Worm (Caenorhabditis elegans) whole organism, L4 larva: Measurements from ENCODE around the gene C10C5.5.

Source experiments
- F49E8.2 ChIP-seq: sonication (generic microtip); optimal IDR thresholded peaks from 2 replicates; lab custom pipeline; 2016; ENCODE audit warnings: missing compliant biosample characterization, mild to moderate bottlenecking, missing genetic modification characterization, borderline replicate concordance
- R02D3.7 ChIP-seq: fragments of 150-350 bp; sonication (generic microtip); optimal IDR thresholded peaks from 3 replicates; lab custom pipeline; 2014; ENCODE audit warnings: missing biosample characterization, missing genetic modification characterization
- T20F7.1 ChIP-seq: fragments of 200-800 bp; sonication (Bioruptor generic); optimal IDR thresholded peaks from 2 replicates; lab custom pipeline; 2018; ENCODE audit warnings: mild to moderate bottlenecking, missing genetic modification characterization, missing compliant biosample characterization
- Y5F2A.4 ChIP-seq: fragments of 200-800 bp; sonication (Bioruptor generic); optimal IDR thresholded peaks from 2 replicates; lab custom pipeline; 2018; ENCODE audit warnings: mild to moderate bottlenecking, missing genetic modification characterization, missing compliant biosample characterization
- aha-1 ChIP-seq: fragments of 150-350 bp; peaks from one replicate; lab custom pipeline; 2014; ENCODE audit warnings: missing biosample characterization, missing genetic modification characterization
- aly-2 ChIP-seq: sonication (generic microtip); optimal IDR thresholded peaks from 2 replicates; lab custom pipeline; 2018; ENCODE audit warnings: missing biosample characterization, missing genetic modification characterization
- ctbp-1 ChIP-seq: fragments of 200-800 bp; sonication (Bioruptor generic); IDR thresholded peaks from 2 replicates; pipeline ENCODE4 v1.3.6; 2022; ENCODE audit warnings: missing genetic modification reagents, missing genetic modification characterization, missing compliant biosample characterization
- daf-12 ChIP-seq: fragments of 150-350 bp; optimal IDR thresholded peaks from 2 replicates; lab custom pipeline; 2014; ENCODE audit warnings: missing biosample characterization, missing genetic modification reagents, missing genetic modification characterization
- daf-16 ChIP-seq, 3 experiments: sonication (generic microtip); optimal IDR thresholded peaks; 2 replicates each; lab custom pipeline; 2016 to 2017; ENCODE audit warnings: missing genetic modification characterization in 3 of 3, missing genetic modification reagents in 3 of 3, mild to moderate bottlenecking in 2 of 3, missing compliant biosample characterization in 2 of 3, missing biosample characterization in 1 of 3, moderate library complexity in 1 of 3
- daf-19 ChIP-seq: fragments of 200-800 bp; sonication (Bioruptor generic); conservative IDR thresholded peaks from 2 replicates; pipeline ENCODE4 v1.3.6; 2022; ENCODE audit warnings: missing genetic modification characterization, missing compliant biosample characterization
- dmd-6 ChIP-seq: fragments of 200-800 bp; sonication (Bioruptor generic); IDR thresholded peaks from 2 replicates; pipeline ENCODE4 v1.3.6; 2022; ENCODE audit warnings: missing genetic modification reagents, missing genetic modification characterization, missing compliant biosample characterization
- dmd-8 ChIP-seq: fragments of 200-800 bp; sonication (Bioruptor generic); IDR thresholded peaks from 2 replicates; pipeline ENCODE4 v1.3.6; 2022; ENCODE audit warnings: missing genetic modification characterization, missing compliant biosample characterization
- dmd-9 ChIP-seq: fragments of 200-800 bp; sonication (Bioruptor generic); IDR thresholded peaks from 2 replicates; pipeline ENCODE4 v1.3.6; 2022; ENCODE audit warnings: missing genetic modification reagents, missing genetic modification characterization, missing compliant biosample characterization
- dpl-1 ChIP-seq: fragments of 150-350 bp; optimal IDR thresholded peaks from 2 replicates; lab custom pipeline; 2014; ENCODE audit warnings: missing biosample characterization, missing genetic modification reagents, missing genetic modification characterization
- dve-1 ChIP-seq: sonication (generic microtip); optimal IDR thresholded peaks from 2 replicates; lab custom pipeline; 2017; ENCODE audit warnings: antibody characterized with exemption, mild to moderate bottlenecking, missing genetic modification characterization, missing compliant biosample characterization; ENCODE audit not compliant: insufficient read depth
- fos-1 ChIP-seq: fragments of 150-350 bp; optimal IDR thresholded peaks from 2 replicates; lab custom pipeline; 2014; ENCODE audit warnings: missing biosample characterization, missing genetic modification characterization
- hlh-11 ChIP-seq: fragments of 200-800 bp; sonication (Bioruptor generic); optimal IDR thresholded peaks from 2 replicates; lab custom pipeline; 2018; ENCODE audit warnings: mild to moderate bottlenecking, missing genetic modification characterization, missing compliant biosample characterization
- hmg-1.1 ChIP-seq: fragments of 200-800 bp; sonication (Bioruptor generic); IDR thresholded peaks from 2 replicates; pipeline ENCODE4 v1.3.6; 2022; ENCODE audit warnings: missing genetic modification reagents, missing genetic modification characterization, missing compliant biosample characterization
- lin-15B ChIP-seq: fragments of 150-350 bp; sonication (generic microtip); optimal IDR thresholded peaks from 3 replicates; lab custom pipeline; 2014; ENCODE audit warnings: missing biosample characterization, missing genetic modification characterization
- madf-9 ChIP-seq: fragments of 200-800 bp; sonication (Bioruptor generic); conservative IDR thresholded peaks from 2 replicates; pipeline ENCODE4 v1.3.6; 2022; ENCODE audit warnings: missing genetic modification reagents, missing genetic modification characterization, missing compliant biosample characterization
- mdl-1 ChIP-seq, 2 experiments: fragments of 150-350 bp in 1 of 2; sonication (generic microtip) in 1 of 2; optimal IDR thresholded peaks; 2 replicates each; lab custom pipeline; 2014 to 2017; ENCODE audit warnings: missing biosample characterization in 2 of 2, missing genetic modification characterization in 2 of 2
- mep-1 ChIP-seq: fragments of 150-350 bp; sonication (generic microtip); optimal IDR thresholded peaks from 3 replicates; lab custom pipeline; 2014; ENCODE audit warnings: missing biosample characterization, missing genetic modification characterization
- mes-2 ChIP-seq: sonication (generic microtip); optimal IDR thresholded peaks from 2 replicates; lab custom pipeline; 2016; ENCODE audit warnings: missing genotype, mild to moderate bottlenecking, missing genetic modification characterization, missing compliant biosample characterization; ENCODE audit not compliant: poor library complexity, severe bottlenecking
- nhr-28 ChIP-seq: fragments of 150-350 bp; optimal IDR thresholded peaks from 2 replicates; lab custom pipeline; 2014; ENCODE audit warnings: missing biosample characterization, missing genetic modification characterization
- nhr-42 ChIP-seq: fragments of 200-800 bp; sonication (Bioruptor generic); IDR thresholded peaks from 2 replicates; pipeline ENCODE4 v1.3.6; 2022; ENCODE audit warnings: missing genetic modification characterization, missing compliant biosample characterization
- nhr-77 ChIP-seq: fragments of 150-350 bp; optimal IDR thresholded peaks from 2 replicates; lab custom pipeline; 2014; ENCODE audit warnings: missing biosample characterization, missing genetic modification characterization
- pha-4 ChIP-seq, 2 experiments: fragments of 150-350 bp in 1 of 2; fragments of 200-800 bp in 1 of 2; sonication (Bioruptor generic) in 1 of 2; IDR thresholded peaks in 1 of 2; optimal IDR thresholded peaks in 1 of 2; 2 replicates each; pipeline versions ENCODE4 v1.3.6 to Lab custom; 2014 to 2022; ENCODE audit warnings: missing genetic modification characterization in 2 of 2, missing genetic modification reagents in 2 of 2, missing biosample characterization in 1 of 2, missing compliant biosample characterization in 1 of 2
- pqm-1 ChIP-seq: sonication (generic microtip); optimal IDR thresholded peaks from 2 replicates; lab custom pipeline; 2017; ENCODE audit warnings: missing biosample characterization, missing genetic modification characterization
- set-16 ChIP-seq: fragments of 200-800 bp; sonication (Bioruptor generic); IDR thresholded peaks from 2 replicates; pipeline ENCODE4 v1.3.6; 2022; ENCODE audit warnings: missing genetic modification reagents, missing genetic modification characterization, missing compliant biosample characterization
- skn-1 ChIP-seq: fragments of 150-350 bp; optimal IDR thresholded peaks from 2 replicates; lab custom pipeline; 2014; ENCODE audit warnings: missing biosample characterization, missing genetic modification characterization
- tra-1 ChIP-seq: fragments of 200-800 bp; sonication (Bioruptor generic); IDR thresholded peaks from 2 replicates; pipeline ENCODE4 v1.3.6; 2022; ENCODE audit warnings: missing genetic modification reagents, missing genetic modification characterization, missing compliant biosample characterization
- unc-62 ChIP-seq, 3 experiments: fragments of 150-350 bp in 1 of 3; sonication (generic microtip); optimal IDR thresholded peaks in 2 of 3; peaks in 1 of 3; 1 replicate in 1 of 3; 2 replicates in 2 of 3; lab custom pipeline; 2014 to 2017; ENCODE audit warnings: missing biosample characterization in 3 of 3, missing genetic modification characterization in 3 of 3, missing genetic modification reagents in 3 of 3, missing genotype in 1 of 3
- zag-1 ChIP-seq: fragments of 150-350 bp; optimal IDR thresholded peaks from 2 replicates; lab custom pipeline; 2014; ENCODE audit warnings: missing biosample characterization, missing genetic modification characterization
- zip-11 ChIP-seq: fragments of 200-800 bp; sonication (Bioruptor generic); IDR thresholded peaks from 2 replicates; pipeline ENCODE4 v1.3.6; 2022; ENCODE audit warnings: missing genetic modification characterization, missing compliant biosample characterization
- zip-2 ChIP-seq: fragments of 150-350 bp; optimal IDR thresholded peaks from 2 replicates; lab custom pipeline; 2014; ENCODE audit warnings: missing biosample characterization, missing genetic modification characterization
- ztf-7 ChIP-seq: fragments of 150-350 bp; optimal IDR thresholded peaks from 2 replicates; lab custom pipeline; 2014; ENCODE audit warnings: missing biosample characterization, missing genetic modification characterization

The C10C5.5 gene

ce11 chrIV:9367852-9368627 lies 13.2 kb upstream of the C10C5.5 start (continued):
- no peak for TF ChIP-seq hmg-1.1 (GFP tag; lab: Robert Waterston, UW)
- no peak for TF ChIP-seq unc-62 (GFP tag; optimal IDR thresholded peaks at IDR 0.05 in 1 of 2; lab: Kevin White, UChicago)
- TF ChIP-seq unc-62 (tag; optimal IDR thresholded peaks at IDR 0.05; lab: Kevin White, UChicago), result no peak
- TF ChIP-seq nhr-77 (tag; lab: Kevin White, UChicago), result no peak
- peak; percentile 52 for TF ChIP-seq nhr-28
- no peak for TF ChIP-seq mdl-1 (tag; optimal IDR thresholded peaks at IDR 0.05; lab: Kevin White, UChicago)
- no peak for TF ChIP-seq dmd-8 (GFP tag; lab: Robert Waterston, UW)
- no peak for TF ChIP-seq mep-1 (tag; lab: Kevin White, UChicago)
- TF ChIP-seq aly-2 (tag; lab: Kevin White, UChicago), result no peak
- TF ChIP-seq mes-2 (tag; lab: Kevin White, UChicago), result peak; percentile 51
- peak; percentile 28 for TF ChIP-seq F49E8.2 (tag; lab: Kevin White, UChicago)
- TF ChIP-seq nhr-42 (GFP tag; lab: Robert Waterston, UW), result no peak

- TF ChIP-seq dve-1 (tag; lab: Kevin White, UChicago) (peak; percentile 1), mdl-1 (tag; optimal IDR thresholded peaks at IDR 0.05; lab: Kevin White, UChicago) (no peak), daf-16 (GFP tag; optimal IDR thresholded peaks at IDR 0.05; lab: Kevin White, UChicago) (no peak), daf-16 (tag; optimal IDR thresholded peaks at IDR 0.05; lab: Kevin White, UChicago) (peak; percentile 44), pqm-1 (peak; percentile 80), dpl-1 (GFP tag; lab: Kevin White, UChicago) (no peak), tra-1 (GFP tag; lab: Robert Waterston, UW) (no peak), hlh-11 (no peak), ctbp-1 (no peak), dmd-9 (GFP tag; lab: Robert Waterston, UW) (no peak), set-16 (GFP tag; lab: Robert Waterston, UW) (no peak), dmd-6 (GFP tag; lab: Robert Waterston, UW) (no peak), lin-15B (tag; lab: Kevin White, UChicago) (no peak), zip-2 (tag; lab: Kevin White, UChicago) (peak; percentile 84), zip-11 (GFP tag; lab: Robert Waterston, UW) (no peak), T20F7.1 (GFP tag; lab: Kevin White, UChicago) (peak; percentile 4), madf-9 (no peak), mes-2 (tag; lab: Kevin White, UChicago) (no peak), aly-2 (tag; lab: Kevin White, UChicago) (no peak), fos-1 (tag; lab: Kevin White, UChicago) (no peak), ztf-7 (tag; lab: Kevin White, UChicago) (peak; percentile 18), daf-19 (GFP tag; lab: Robert Waterston, UW) (no peak), Y5F2A.4 (GFP tag; lab: Kevin White, UChicago) (no peak), zag-1 (no peak), daf-12 (no peak), R02D3.7 (tag; lab: Kevin White, UChicago) (no peak), skn-1 (no peak), nhr-28 (peak; percentile 21)
These were observed 10.1 kb upstream of the C10C5.5 start, which contains the start of gene fbxc-58 for ce11 chrIV:9371126-9371525. fbxc-58 (plus strand) TSS chrIV:9371508.

ce11 chrIV:9374529-9374928 lies 6.7 kb upstream of the C10C5.5 start, which contains the start of gene C10C5.3:
C10C5.3 (plus strand) TSS chrIV:9374829.
- TF ChIP-seq ctbp-1 (no peak), aha-1 (tag; lab: Kevin White, UChicago) (peak; percentile 26), pha-4 (GFP tag; IDR thresholded peaks at IDR 0.05; lab: Robert Waterston, UW) (no peak), pha-4 (tag; optimal IDR thresholded peaks at IDR 0.05; lab: Kevin White, UChicago) (no peak), dmd-6 (GFP tag; lab: Robert Waterston, UW) (peak; percentile 21; the same call in 1 of the 2 replicates), dve-1 (tag; lab: Kevin White, UChicago) (peak; percentile 50)
